Fruit fly (Drosophila melanogaster) whole organism, embryonic: ENCODE data around the gene CG46456.

Experiments
- Aef1 ChIP-seq: fragments of 200-800 bp; sonication (Bioruptor generic); IDR thresholded peaks from 3 replicates; pipeline ENCODE4 v1.3.6; 2022; ENCODE audit warnings: missing biosample characterization, missing genetic modification characterization
- Bgb ChIP-seq: fragments of 200-800 bp; sonication (Bioruptor generic); IDR thresholded peaks from 2 replicates; pipeline ENCODE4 v1.3.6; 2022; ENCODE audit warnings: missing biosample characterization, missing genetic modification characterization; ENCODE audit not compliant: partially characterized antibody
- CG10267 ChIP-seq: fragments of 200-800 bp; sonication (Bioruptor generic); optimal IDR thresholded peaks from 2 replicates; lab custom pipeline; 2018; ENCODE audit warnings: missing biosample characterization, mild to moderate bottlenecking, missing genetic modification characterization, moderate library complexity
- CG10654 ChIP-seq: fragments of 200-800 bp; sonication (Bioruptor generic); optimal IDR thresholded peaks from 2 replicates; lab custom pipeline; 2016; ENCODE audit warnings: missing biosample characterization, missing genetic modification characterization
- CG11560 ChIP-seq: fragments of 200-800 bp; sonication (Bioruptor generic); IDR thresholded peaks from 3 replicates; pipeline ENCODE4 v1.3.6; 2022; ENCODE audit warnings: missing biosample characterization, missing genetic modification characterization
- CG1603 ChIP-seq: fragments of 200-800 bp; sonication (Bioruptor generic); optimal IDR thresholded peaks from 2 replicates; lab custom pipeline; 2019; ENCODE audit warnings: missing biosample characterization, mild to moderate bottlenecking, missing genetic modification characterization, moderate library complexity
- CG18476 ChIP-seq: fragments of 200-800 bp; sonication (Bioruptor generic); optimal IDR thresholded peaks from 2 replicates; lab custom pipeline; 2016; ENCODE audit warnings: missing biosample characterization, mild to moderate bottlenecking, missing genetic modification characterization
- CG2116 ChIP-seq: fragments of 200-800 bp; sonication (Bioruptor generic); optimal IDR thresholded peaks from 3 replicates; lab custom pipeline; 2018; ENCODE audit warnings: missing biosample characterization, mild to moderate bottlenecking, missing genetic modification characterization
- CG30020 ChIP-seq: fragments of 200-800 bp; optimal IDR thresholded peaks from 2 replicates; lab custom pipeline; 2019; ENCODE audit warnings: missing biosample characterization, mild to moderate bottlenecking, missing genetic modification characterization, moderate library complexity
- CG42726 ChIP-seq: fragments of 200-800 bp; sonication (Bioruptor generic); IDR thresholded peaks from 2 replicates; pipeline ENCODE4 v1.3.6; 2022; ENCODE audit warnings: missing biosample characterization, missing genetic modification characterization; ENCODE audit not compliant: partially characterized antibody
- CG7556 ChIP-seq: fragments of 200-800 bp; sonication (Bioruptor generic); optimal IDR thresholded peaks from 2 replicates; lab custom pipeline; 2017; ENCODE audit warnings: missing biosample characterization, mild to moderate bottlenecking, missing genetic modification characterization
- CG8089 ChIP-seq: fragments of 200-800 bp; sonication (Bioruptor generic); optimal IDR thresholded peaks from 3 replicates; lab custom pipeline; 2016; ENCODE audit warnings: missing biosample characterization, missing genetic modification characterization
- CG8478 ChIP-seq: fragments of >200 bp; optimal IDR thresholded peaks from 2 replicates; lab custom pipeline; 2018
- CG8924 ChIP-seq: fragments of 200-800 bp; optimal IDR thresholded peaks from 3 replicates; lab custom pipeline; 2019; ENCODE audit warnings: missing biosample characterization, mild to moderate bottlenecking, missing genetic modification characterization, moderate library complexity
- Chrac-16 ChIP-seq: fragments of 200-800 bp; sonication (Bioruptor generic); optimal IDR thresholded peaks from 3 replicates; lab custom pipeline; 2016; ENCODE audit warnings: missing biosample characterization, missing genetic modification characterization
- Deaf1 ChIP-seq: fragments of 200-800 bp; optimal IDR thresholded peaks from 3 replicates; lab custom pipeline; 2019; ENCODE audit warnings: missing biosample characterization, mild to moderate bottlenecking, missing genetic modification characterization, moderate library complexity
- ERR ChIP-seq: fragments of 200-800 bp; sonication (Bioruptor generic); optimal IDR thresholded peaks from 2 replicates; lab custom pipeline; 2016; ENCODE audit warnings: missing biosample characterization, missing genetic modification characterization
- Eip74EF ChIP-seq, 2 experiments: fragments of 200-800 bp in 1 of 2; fragments of >200 bp in 1 of 2; sonication (Bioruptor generic) in 1 of 2; optimal IDR thresholded peaks; 2 replicates each; lab custom pipeline; 2017 to 2019; ENCODE audit warnings: missing biosample characterization in 2 of 2, missing genetic modification characterization in 2 of 2, mild to moderate bottlenecking in 1 of 2, moderate library complexity in 1 of 2
- Ets65A ChIP-seq: fragments of 200-800 bp; sonication (Bioruptor generic); peaks from one replicate; lab custom pipeline; 2016; ENCODE audit warnings: missing biosample characterization, missing genetic modification characterization
- Fer2 ChIP-seq: fragments of 200-800 bp; sonication (Bioruptor generic); optimal IDR thresholded peaks from 2 replicates; lab custom pipeline; 2018; ENCODE audit warnings: missing biosample characterization, mild to moderate bottlenecking, missing genetic modification characterization, moderate library complexity
- MBD-R2 ChIP-seq: fragments of 200-800 bp; sonication (Bioruptor generic); IDR thresholded peaks from 2 replicates; pipeline ENCODE4 v1.3.6; 2022; ENCODE audit warnings: missing biosample characterization, missing genetic modification characterization
- MESR4 ChIP-seq: fragments of 200-800 bp; sonication (Bioruptor generic); optimal IDR thresholded peaks from 2 replicates; lab custom pipeline; 2018; ENCODE audit warnings: missing biosample characterization, mild to moderate bottlenecking, missing genetic modification characterization, moderate library complexity
- Max ChIP-seq: fragments of 200-800 bp; sonication (Bioruptor generic); optimal IDR thresholded peaks from 2 replicates; lab custom pipeline; 2016; ENCODE audit warnings: missing biosample characterization, mild to moderate bottlenecking, missing genetic modification characterization
- Med ChIP-seq: fragments of 200-800 bp; sonication (Bioruptor generic); peaks from one replicate; lab custom pipeline; 2016; ENCODE audit warnings: missing biosample characterization, missing genetic modification characterization, mild to moderate bottlenecking, inconsistent platforms, moderate library complexity
- Opbp ChIP-seq: fragments of 200-800 bp; sonication (Bioruptor generic); IDR thresholded peaks from 3 replicates; pipeline ENCODE4 v1.3.6; 2022; ENCODE audit warnings: missing biosample characterization, missing genetic modification characterization; ENCODE audit not compliant: partially characterized antibody
- Optix ChIP-seq: fragments of 200-800 bp; sonication (Bioruptor generic); IDR thresholded peaks from 3 replicates; pipeline ENCODE4 v1.3.6; 2022; ENCODE audit warnings: missing biosample characterization, missing genetic modification characterization
- PHDP ChIP-seq: fragments of 200-800 bp; sonication (Bioruptor generic); optimal IDR thresholded peaks from 3 replicates; lab custom pipeline; 2018; ENCODE audit warnings: missing biosample characterization, mild to moderate bottlenecking, missing genetic modification characterization, moderate library complexity
- Sry-β ChIP-seq: fragments of 200-800 bp; sonication (Bioruptor generic); optimal IDR thresholded peaks from 2 replicates; lab custom pipeline; 2018; ENCODE audit warnings: missing biosample characterization, mild to moderate bottlenecking, missing genetic modification characterization, moderate library complexity
- Tbp ChIP-seq: fragments of >200 bp; optimal IDR thresholded peaks from 2 replicates; lab custom pipeline; 2018; ENCODE audit warnings: missing biosample characterization, missing genetic modification characterization
- Xbp1 ChIP-seq: fragments of 200-800 bp; sonication (Bioruptor generic); optimal IDR thresholded peaks from 3 replicates; lab custom pipeline; 2016; ENCODE audit warnings: missing biosample characterization, mild to moderate bottlenecking, missing genetic modification characterization
- YL-1 ChIP-seq: fragments of 200-800 bp; sonication (Bioruptor generic); optimal IDR thresholded peaks from 3 replicates; lab custom pipeline; 2017; ENCODE audit warnings: missing biosample characterization, mild to moderate bottlenecking, missing genetic modification characterization
- amos ChIP-seq: fragments of 200-800 bp; sonication (Bioruptor generic); IDR thresholded peaks from 2 replicates; pipeline ENCODE4 v1.3.6; 2022; ENCODE audit warnings: missing biosample characterization, missing genetic modification characterization; ENCODE audit not compliant: partially characterized antibody
- cg ChIP-seq: fragments of 200-800 bp; sonication (Bioruptor generic); optimal IDR thresholded peaks from 3 replicates; lab custom pipeline; 2019; ENCODE audit warnings: missing biosample characterization, mild to moderate bottlenecking, missing genetic modification characterization, moderate library complexity
- crp ChIP-seq, 2 experiments: fragments of 200-800 bp; sonication (Bioruptor generic); optimal IDR thresholded peaks; 2 replicates in 1 of 2; 3 replicates in 1 of 2; lab custom pipeline; 2017; ENCODE audit warnings: missing biosample characterization in 2 of 2, missing genetic modification characterization in 2 of 2, mild to moderate bottlenecking in 1 of 2, moderate library complexity in 1 of 2
- dm ChIP-seq: fragments of 200-800 bp; sonication (Bioruptor generic); optimal IDR thresholded peaks from 3 replicates; lab custom pipeline; 2016; ENCODE audit warnings: missing biosample characterization, missing genetic modification characterization
- eyg ChIP-seq: fragments of 200-800 bp; sonication (Bioruptor generic); optimal IDR thresholded peaks from 3 replicates; lab custom pipeline; 2016; ENCODE audit warnings: missing biosample characterization, missing genetic modification characterization
- fd64A ChIP-seq: fragments of 200-800 bp; sonication (Bioruptor generic); optimal IDR thresholded peaks from 3 replicates; lab custom pipeline; 2018; ENCODE audit warnings: missing biosample characterization, mild to moderate bottlenecking, missing genetic modification characterization
- gfzf ChIP-seq: fragments of 200-800 bp; sonication (Bioruptor generic); optimal IDR thresholded peaks from 2 replicates; lab custom pipeline; 2016; ENCODE audit warnings: missing biosample characterization, mild to moderate bottlenecking, missing genetic modification characterization, moderate library complexity
- jumu ChIP-seq: fragments of 200-800 bp; sonication (Bioruptor generic); optimal IDR thresholded peaks from 3 replicates; lab custom pipeline; 2016; ENCODE audit warnings: missing biosample characterization, missing genetic modification characterization
- oc ChIP-seq: fragments of 200-800 bp; sonication (Bioruptor generic); optimal IDR thresholded peaks from 2 replicates; lab custom pipeline; 2018; ENCODE audit warnings: missing biosample characterization, mild to moderate bottlenecking, missing genetic modification characterization, moderate library complexity
- onecut ChIP-seq: fragments of 200-800 bp; sonication (Bioruptor generic); IDR thresholded peaks from 2 replicates; pipeline ENCODE4 v1.3.6; 2022; ENCODE audit warnings: missing biosample characterization, missing genetic modification characterization
- pzg ChIP-seq: fragments of 200-800 bp; sonication (Bioruptor generic); optimal IDR thresholded peaks from 3 replicates; lab custom pipeline; 2018; ENCODE audit warnings: missing biosample characterization, mild to moderate bottlenecking, missing genetic modification characterization, moderate library complexity
- sens ChIP-seq: fragments of 200-800 bp; sonication (Bioruptor generic); peaks from one replicate; lab custom pipeline; 2016; ENCODE audit warnings: missing biosample characterization, missing genetic modification characterization
- unc-4 ChIP-seq: fragments of 200-800 bp; sonication (Bioruptor generic); IDR thresholded peaks from 2 replicates; pipeline ENCODE4 v1.3.6; 2022; ENCODE audit warnings: missing biosample characterization, missing genetic modification characterization; ENCODE audit not compliant: partially characterized antibody
- vfl ChIP-seq: fragments of 200-800 bp; sonication (Bioruptor generic); optimal IDR thresholded peaks from 2 replicates; lab custom pipeline; 2016; ENCODE audit warnings: missing biosample characterization, missing genetic modification characterization
- vnd ChIP-seq: fragments of 200-800 bp; sonication (Bioruptor generic); IDR thresholded peaks from 3 replicates; pipeline ENCODE4 v1.3.6; 2022; ENCODE audit warnings: missing biosample characterization, missing genetic modification characterization; ENCODE audit not compliant: partially characterized antibody

The CG46456 gene

DNA sequence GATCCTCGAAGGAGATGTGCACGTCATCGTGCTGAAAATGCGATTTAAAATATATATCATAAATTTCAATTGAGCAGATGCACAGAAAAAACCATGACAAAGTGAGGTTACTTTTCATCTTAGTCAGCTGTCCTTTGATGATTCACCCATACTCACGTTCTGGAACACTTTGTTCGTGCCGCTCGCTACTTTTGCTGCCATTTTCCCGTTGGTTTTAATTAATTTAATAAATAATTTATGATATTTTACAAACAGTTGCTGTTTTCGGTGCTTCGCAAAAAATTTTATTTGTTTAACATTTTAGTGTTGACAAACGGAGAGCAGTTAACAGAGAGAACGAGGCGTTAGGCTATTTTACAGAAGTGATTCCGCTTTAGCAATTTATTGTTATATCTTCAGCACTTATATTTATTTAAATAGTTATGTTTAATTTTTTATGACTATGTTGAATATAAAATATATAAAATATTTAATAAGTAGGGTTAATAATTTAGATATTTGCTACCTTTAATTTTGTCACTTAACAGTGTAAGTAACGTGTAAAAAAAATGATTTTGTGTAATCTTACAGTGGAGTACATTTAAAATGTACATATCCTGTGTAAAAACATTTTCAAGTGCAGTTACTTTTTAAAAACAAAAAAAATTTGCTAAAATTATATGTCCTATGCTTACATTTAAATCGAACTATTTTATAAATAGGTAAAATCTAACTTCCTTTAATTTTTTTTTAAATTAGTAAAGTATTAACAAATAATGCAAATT lies 12.8 kb upstream of the CG46456 start, which contains the start of gene Pfdn4 (continued):
- TF ChIP-seq CG8924 = peak; percentile 22
- TF ChIP-seq MESR4 (GFP tag; lab: Kevin White, UChicago) = peak; percentile 76
- peak; percentile 91 for TF ChIP-seq CG10267 (tag; lab: Kevin White, UChicago)
- TF ChIP-seq MBD-R2 = 0 out of 2 replicates have a peak, but pooled peaks have one; percentile 37
- TF ChIP-seq Aef1 (GFP tag; lab: Robert Waterston, UW) = no peak
- peak; percentile 61 for TF ChIP-seq Sry-β (GFP tag; lab: Kevin White, UChicago)
- no peak for TF ChIP-seq oc (tag; lab: Kevin White, UChicago)

DNA sequence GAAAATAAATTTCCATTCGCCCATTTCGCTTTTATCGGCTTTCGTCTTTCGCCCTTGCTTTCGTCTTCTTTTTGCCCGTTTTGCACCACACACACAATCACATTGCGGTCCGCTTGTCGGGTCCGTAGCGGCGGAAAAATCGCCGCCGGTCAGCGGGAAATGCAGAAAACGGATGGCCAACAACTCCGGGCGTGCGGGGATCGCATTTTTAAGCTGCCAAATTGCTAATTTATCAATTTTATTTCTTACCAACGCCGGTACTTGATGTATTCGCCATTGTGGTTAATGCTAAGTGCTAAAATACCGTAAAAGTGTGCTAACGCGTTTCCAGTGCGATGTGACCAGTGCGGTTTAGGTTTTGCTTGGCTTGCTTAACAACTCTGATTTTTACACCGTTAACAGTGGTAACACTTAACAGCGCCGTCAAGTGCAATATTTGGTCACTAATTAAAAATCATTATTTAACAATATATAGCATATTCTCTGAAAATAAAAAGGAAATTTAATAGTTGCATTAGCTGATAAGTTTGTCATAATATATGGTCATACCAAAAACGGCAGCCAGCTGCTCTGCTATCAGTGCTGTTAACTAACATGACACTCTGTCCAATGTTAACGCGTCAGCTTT lies 10.8 kb upstream of the CG46456 start, which contains the start of the genes Uev1A and Membrin:
Gene Uev1A, minus strand, starts transcription at position 346 of the 628 bp plus-strand sequence.
Gene Membrin, plus strand, starts transcription at position 576 of the 628 bp plus-strand sequence.
- TF ChIP-seq crp (GFP tag; optimal IDR thresholded peaks at IDR 0.05; lab: Kevin White, UChicago) (peak; percentile 4 to 80), MBD-R2 (peak; percentile 50), vfl (GFP tag; lab: Kevin White, UChicago) (no peak), Opbp (GFP tag; lab: Robert Waterston, UW) (0 out of 3 replicates have a peak, but pooled peaks have one; percentile 34), CG8089 (no peak), dm (GFP tag; lab: Kevin White, UChicago) (peak; percentile 23), sens (GFP tag; lab: Kevin White, UChicago) (peak; percentile 84), vnd (GFP tag; lab: Robert Waterston, UW) (no peak), Optix (GFP tag; lab: Robert Waterston, UW) (no peak), CG30020 (tag; lab: Kevin White, UChicago) (peak; percentile 12), CG10267 (tag; lab: Kevin White, UChicago) (peak; percentile 77), Xbp1 (GFP tag; lab: Kevin White, UChicago) (peak; percentile 5), pzg (GFP tag; lab: Kevin White, UChicago) (peak; percentile 89), CG11560 (tag; lab: Robert Waterston, UW) (no peak), PHDP (tag; lab: Kevin White, UChicago) (peak; percentile 9), CG7556 (GFP tag; lab: Kevin White, UChicago) (no peak), CG8478 (no peak), gfzf (GFP tag; lab: Kevin White, UChicago) (peak; percentile 92), fd64A (GFP tag; lab: Kevin White, UChicago) (no peak), CG1603 (tag; lab: Kevin White, UChicago) (peak; percentile 66), Bgb (no peak), eyg (no peak), CG18476 (no peak), Max (GFP tag; lab: Kevin White, UChicago) (peak; percentile 25), Ets65A (GFP tag; lab: Kevin White, UChicago) (peak; percentile 77), CG42726 (GFP tag; lab: Robert Waterston, UW) (no peak), amos (GFP tag; lab: Robert Waterston, UW) (peak; percentile 40; the same call in 1 of the 2 replicates), jumu (GFP tag; lab: Kevin White, UChicago) (no peak), Eip74EF (GFP tag; optimal IDR thresholded peaks at IDR 0.05; lab: Kevin White, UChicago) (no peak), Chrac-16 (peak; percentile 6), onecut (no peak), ERR (GFP tag; lab: Kevin White, UChicago) (no peak), Med (GFP tag; lab: Kevin White, UChicago) (peak; percentile 68), unc-4 (GFP tag; lab: Robert Waterston, UW) (0 out of 2 replicates have a peak, but pooled peaks have one; percentile 19), CG2116 (GFP tag; lab: Kevin White, UChicago) (peak; percentile 96), Deaf1 (tag; lab: Kevin White, UChicago) (no peak), cg (GFP tag; lab: Kevin White, UChicago) (peak; percentile 47), YL-1 (peak; percentile 65), Tbp (GFP tag; lab: Kevin White, UChicago) (peak; percentile 14), Fer2 (tag; lab: Kevin White, UChicago) (no peak), CG10654 (GFP tag; lab: Kevin White, UChicago) (peak; percentile 11)
